Worm (Caenorhabditis elegans) whole organism, young adult: Measurements from ENCODE around the gene Y43F8C.13.

ENCODE experiments used
- D2030.7 ChIP-seq: fragments of 200-800 bp; sonication (Bioruptor generic); IDR thresholded peaks from 2 replicates; pipeline ENCODE4 v1.3.6; 2022; ENCODE audit warnings: missing genetic modification reagents, missing genetic modification characterization, missing compliant biosample characterization
- F22D6.2 ChIP-seq: sonication (generic microtip); optimal IDR thresholded peaks from 2 replicates; lab custom pipeline; 2016; ENCODE audit warnings: mild to moderate bottlenecking, missing genetic modification characterization, missing compliant biosample characterization
- F33H1.4 ChIP-seq: fragments of 200-800 bp; sonication (Bioruptor generic); IDR thresholded peaks from 2 replicates; pipeline ENCODE4 v1.3.6; 2022; ENCODE audit warnings: missing genetic modification reagents, missing genetic modification characterization, missing compliant biosample characterization
- F49E8.2 ChIP-seq: sonication (generic microtip); optimal IDR thresholded peaks from 3 replicates; lab custom pipeline; 2017; ENCODE audit warnings: missing genetic modification characterization, mild to moderate bottlenecking, missing compliant biosample characterization, antibody characterized with exemption, moderate library complexity; ENCODE audit not compliant: insufficient read depth
- F57A8.1 ChIP-seq: fragments of 200-800 bp; sonication (Bioruptor generic); optimal IDR thresholded peaks from 2 replicates; lab custom pipeline; 2018; ENCODE audit warnings: mild to moderate bottlenecking, missing genetic modification characterization, moderate library complexity, missing compliant biosample characterization
- F57C9.4 ChIP-seq: sonication (generic microtip); optimal IDR thresholded peaks from 2 replicates; lab custom pipeline; 2017; ENCODE audit warnings: mild to moderate bottlenecking, missing genetic modification characterization, missing compliant biosample characterization
- Y53G8AR.9 ChIP-seq: fragments of 200-800 bp; sonication (Bioruptor generic); conservative IDR thresholded peaks from 2 replicates; pipeline ENCODE4 v1.3.6; 2022; ENCODE audit warnings: missing genetic modification reagents, missing genetic modification characterization, missing compliant biosample characterization
- Y56A3A.18 ChIP-seq: fragments of 200-800 bp; sonication (Bioruptor generic); IDR thresholded peaks from 2 replicates; pipeline ENCODE4 v1.3.6; 2022; ENCODE audit warnings: missing genetic modification reagents, missing genetic modification characterization, missing compliant biosample characterization
- ZK185.1 ChIP-seq: sonication (generic microtip); optimal IDR thresholded peaks from 2 replicates; lab custom pipeline; 2016; ENCODE audit warnings: mild to moderate bottlenecking, missing genetic modification characterization, missing compliant biosample characterization; ENCODE audit not compliant: poor library complexity, severe bottlenecking
- akir-1 ChIP-seq: fragments of 200-800 bp; sonication (Bioruptor generic); optimal IDR thresholded peaks from 2 replicates; lab custom pipeline; 2018; ENCODE audit warnings: mild to moderate bottlenecking, missing genetic modification characterization, moderate library complexity, missing compliant biosample characterization
- aptf-2 ChIP-seq: fragments of 200-800 bp; sonication (Bioruptor generic); conservative IDR thresholded peaks from 2 replicates; pipeline ENCODE4 v1.3.6; 2022; ENCODE audit warnings: missing genetic modification reagents, missing genetic modification characterization, missing compliant biosample characterization
- aptf-3 ChIP-seq: fragments of 200-800 bp; sonication (Bioruptor generic); IDR thresholded peaks from 2 replicates; pipeline ENCODE4 v1.3.6; 2022; ENCODE audit warnings: missing genetic modification characterization, missing compliant biosample characterization
- attf-6 ChIP-seq: fragments of 200-800 bp; sonication (Bioruptor generic); IDR thresholded peaks from 2 replicates; pipeline ENCODE4 v1.3.6; 2022; ENCODE audit warnings: missing genetic modification reagents, missing genetic modification characterization, missing compliant biosample characterization
- ccch-3 ChIP-seq: fragments of 200-800 bp; sonication (Bioruptor generic); optimal IDR thresholded peaks from 2 replicates; lab custom pipeline; 2018; ENCODE audit warnings: mild to moderate bottlenecking, missing genetic modification characterization, missing compliant biosample characterization
- cebp-2 ChIP-seq: fragments of 200-800 bp; sonication (Bioruptor generic); IDR thresholded peaks from 2 replicates; pipeline ENCODE4 v1.3.6; 2022; ENCODE audit warnings: missing genetic modification characterization, missing compliant biosample characterization
- ceh-91 ChIP-seq: fragments of 200-800 bp; sonication (Bioruptor generic); IDR thresholded peaks from 2 replicates; pipeline ENCODE4 v1.3.6; 2022; ENCODE audit warnings: missing genetic modification reagents, missing genetic modification characterization, missing compliant biosample characterization
- chd-7 ChIP-seq: sonication (generic microtip); optimal IDR thresholded peaks from 2 replicates; lab custom pipeline; 2016; ENCODE audit warnings: mild to moderate bottlenecking, missing genetic modification characterization, moderate library complexity, missing compliant biosample characterization
- dox-1 ChIP-seq: fragments of 200-800 bp; sonication (Bioruptor generic); IDR thresholded peaks from 2 replicates; pipeline ENCODE4 v1.3.6; 2022; ENCODE audit warnings: missing genetic modification reagents, missing genetic modification characterization, missing compliant biosample characterization
- dpl-1 ChIP-seq: fragments of 150-350 bp; optimal IDR thresholded peaks from 2 replicates; lab custom pipeline; 2014; ENCODE audit warnings: missing biosample characterization, missing genetic modification reagents, missing genetic modification characterization
- gei-17 ChIP-seq: fragments of 200-800 bp; sonication (Bioruptor generic); optimal IDR thresholded peaks from 2 replicates; lab custom pipeline; 2018; ENCODE audit warnings: mild to moderate bottlenecking, missing genetic modification characterization, missing compliant biosample characterization
- hlh-26 ChIP-seq: fragments of 200-800 bp; sonication (Bioruptor generic); conservative IDR thresholded peaks from 2 replicates; pipeline ENCODE4 v1.3.6; 2022; ENCODE audit warnings: missing genetic modification reagents, missing genetic modification characterization, missing compliant biosample characterization
- hmg-1.2 ChIP-seq: fragments of 200-800 bp; sonication (Bioruptor generic); IDR thresholded peaks from 2 replicates; pipeline ENCODE4 v1.3.6; 2022; ENCODE audit warnings: missing genetic modification reagents, missing genetic modification characterization, missing compliant biosample characterization
- lag-1 ChIP-seq: fragments of 200-800 bp; sonication (Bioruptor generic); IDR thresholded peaks from 2 replicates; pipeline ENCODE4 v1.3.6; 2022; ENCODE audit warnings: missing genetic modification reagents, missing genetic modification characterization, missing compliant biosample characterization
- lin-54 ChIP-seq: fragments of 200-800 bp; sonication (Bioruptor generic); optimal IDR thresholded peaks from 2 replicates; lab custom pipeline; 2018; ENCODE audit warnings: mild to moderate bottlenecking, missing genetic modification characterization, missing compliant biosample characterization
- lir-1 ChIP-seq: fragments of 200-800 bp; sonication (Bioruptor generic); conservative IDR thresholded peaks from 2 replicates; pipeline ENCODE4 v1.3.6; 2022; ENCODE audit warnings: missing genetic modification reagents, missing genetic modification characterization, missing compliant biosample characterization
- lsl-1 ChIP-seq: fragments of 200-800 bp; sonication (Bioruptor generic); optimal IDR thresholded peaks from 2 replicates; lab custom pipeline; 2018; ENCODE audit warnings: mild to moderate bottlenecking, missing genetic modification characterization, moderate library complexity, missing compliant biosample characterization
- madf-3 ChIP-seq: fragments of 200-800 bp; sonication (Bioruptor generic); IDR thresholded peaks from 2 replicates; pipeline ENCODE4 v1.3.6; 2022; ENCODE audit warnings: missing genetic modification reagents, missing genetic modification characterization, missing compliant biosample characterization
- madf-6 ChIP-seq: fragments of 200-800 bp; sonication (Bioruptor generic); IDR thresholded peaks from 2 replicates; pipeline ENCODE4 v1.3.6; 2022; ENCODE audit warnings: missing genetic modification reagents, missing genetic modification characterization, missing compliant biosample characterization
- madf-8 ChIP-seq: fragments of 200-800 bp; sonication (Bioruptor generic); conservative IDR thresholded peaks from 2 replicates; pipeline ENCODE4 v1.3.6; 2022; ENCODE audit warnings: missing genetic modification reagents, missing genetic modification characterization, missing compliant biosample characterization
- mcd-1 ChIP-seq: fragments of 200-800 bp; sonication (Bioruptor generic); IDR thresholded peaks from 2 replicates; pipeline ENCODE4 v1.3.6; 2022; ENCODE audit warnings: missing genetic modification reagents, missing genetic modification characterization, missing compliant biosample characterization
- nhr-120 ChIP-seq: fragments of 200-800 bp; sonication (Bioruptor generic); IDR thresholded peaks from 2 replicates; pipeline ENCODE4 v1.3.6; 2022; ENCODE audit warnings: missing genetic modification characterization, missing compliant biosample characterization
- nhr-90 ChIP-seq: sonication (generic microtip); optimal IDR thresholded peaks from 2 replicates; lab custom pipeline; 2016; ENCODE audit warnings: missing genotype, mild to moderate bottlenecking, missing genetic modification characterization, missing compliant biosample characterization
- pbrm-1 ChIP-seq: fragments of 200-800 bp; sonication (Bioruptor generic); IDR thresholded peaks from 2 replicates; pipeline ENCODE4 v1.3.6; 2022; ENCODE audit warnings: missing genetic modification reagents, missing genetic modification characterization, missing compliant biosample characterization
- pha-4 ChIP-seq: fragments of 150-350 bp; sonication (generic microtip); optimal IDR thresholded peaks from 2 replicates; lab custom pipeline; 2014; ENCODE audit warnings: missing biosample characterization, missing genetic modification reagents, missing genetic modification characterization
- repo-1 ChIP-seq: sonication (generic microtip); optimal IDR thresholded peaks from 2 replicates; lab custom pipeline; 2017; ENCODE audit warnings: mild to moderate bottlenecking, missing genetic modification characterization, missing compliant biosample characterization
- snpc-1.1 ChIP-seq: sonication (generic microtip); optimal IDR thresholded peaks from 2 replicates; lab custom pipeline; 2017; ENCODE audit warnings: missing genetic modification characterization, mild to moderate bottlenecking, missing compliant biosample characterization, antibody characterized with exemption, moderate library complexity, missing genotype, missing genetic modification reagents; ENCODE audit not compliant: insufficient read depth
- snpc-3.4 ChIP-seq: sonication (generic microtip); optimal IDR thresholded peaks from 2 replicates; lab custom pipeline; 2017; ENCODE audit warnings: missing genetic modification characterization, mild to moderate bottlenecking, missing compliant biosample characterization, antibody characterized with exemption, moderate library complexity, missing genotype, missing genetic modification reagents
- tbp1 ChIP-seq: fragments of 200-800 bp; sonication (Bioruptor generic); optimal IDR thresholded peaks from 2 replicates; lab custom pipeline; 2018; ENCODE audit warnings: mild to moderate bottlenecking, missing genetic modification characterization, missing compliant biosample characterization
- xnd-1 ChIP-seq: sonication (generic microtip); optimal IDR thresholded peaks from 2 replicates; lab custom pipeline; 2016; ENCODE audit warnings: missing genotype, missing genetic modification reagents, missing genetic modification characterization, missing compliant biosample characterization
- zfh-2 ChIP-seq: fragments of 200-800 bp; sonication (Bioruptor generic); conservative IDR thresholded peaks from 2 replicates; pipeline ENCODE4 v1.3.6; 2022; ENCODE audit warnings: missing genetic modification reagents, missing genetic modification characterization, missing compliant biosample characterization
- ztf-18 ChIP-seq: sonication (generic microtip); optimal IDR thresholded peaks from 2 replicates; lab custom pipeline; 2016; ENCODE audit warnings: missing genotype, mild to moderate bottlenecking, missing genetic modification characterization, missing compliant biosample characterization
- ztf-26 ChIP-seq: sonication (generic microtip); optimal IDR thresholded peaks from 2 replicates; lab custom pipeline; 2017; ENCODE audit warnings: missing genetic modification characterization, missing compliant biosample characterization
- ztf-6 ChIP-seq: fragments of 200-800 bp; sonication (Bioruptor generic); IDR thresholded peaks from 2 replicates; pipeline ENCODE4 v1.3.6; 2022; ENCODE audit warnings: missing genetic modification reagents, missing genetic modification characterization, missing compliant biosample characterization

Gene Y43F8C.13

DNA sequence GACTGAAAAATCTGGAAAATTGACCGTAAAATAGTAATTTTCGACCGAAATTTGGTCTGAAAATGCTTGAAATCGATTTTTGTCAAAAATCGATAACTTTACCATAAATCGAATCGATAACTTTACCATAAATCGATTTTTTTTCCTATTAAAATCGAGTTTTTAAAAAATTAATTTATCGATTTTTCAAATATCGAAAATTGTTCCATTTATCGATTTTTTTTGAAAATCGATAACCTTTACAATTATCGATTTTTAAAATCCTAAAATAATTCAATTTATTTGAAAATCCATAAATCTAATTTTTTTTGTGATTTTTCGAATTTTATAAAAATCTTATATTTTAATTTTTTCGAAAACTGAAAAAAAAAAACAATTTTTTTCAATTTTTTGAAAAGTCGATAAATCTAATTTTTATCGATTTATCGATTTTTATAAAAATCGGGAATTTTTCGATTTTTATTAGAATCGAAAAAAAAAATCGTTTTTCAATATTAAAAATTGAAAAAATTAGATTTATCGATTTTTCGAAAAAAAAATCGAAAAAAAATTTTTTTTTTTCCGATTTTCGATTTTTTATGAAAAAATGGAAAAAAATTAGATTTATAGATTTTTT lies 5.8 kb downstream of the Y43F8C.13 start (continued):
- no peak for TF ChIP-seq nhr-90 (tag; lab: Kevin White, UChicago)

DNA sequence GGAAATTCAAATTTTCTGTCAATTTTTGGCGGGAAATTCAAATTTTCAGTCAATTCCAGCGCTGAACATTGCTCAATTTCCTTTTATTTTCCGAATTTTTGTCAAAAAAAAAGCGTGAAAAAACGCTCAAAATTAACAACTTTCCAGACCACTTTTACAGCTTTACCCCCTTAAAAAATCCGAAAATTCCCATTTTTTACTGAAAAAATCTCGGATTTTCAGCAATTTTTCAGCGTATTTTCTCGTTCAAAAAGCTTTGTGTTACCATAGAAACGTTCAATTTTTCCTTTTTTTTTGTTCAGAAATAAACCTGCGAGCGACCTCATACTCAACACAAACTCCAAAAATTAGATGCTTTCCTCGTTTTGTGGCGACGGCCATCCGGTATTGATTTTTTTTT lies 22.7 kb downstream of the Y43F8C.13 start, which contains the start of gene mrp-7:
TSS of gene mrp-7 (plus strand) at position 301 of the 400 bp plus-strand sequence.
- no peak for TF ChIP-seq lag-1 (GFP tag; lab: Robert Waterston, UW)
- TF ChIP-seq snpc-1.1 (tag; lab: Kevin White, UChicago), result no peak
- TF ChIP-seq nhr-120 (GFP tag; lab: Robert Waterston, UW), result no peak
- TF ChIP-seq pbrm-1, result no peak

DNA sequence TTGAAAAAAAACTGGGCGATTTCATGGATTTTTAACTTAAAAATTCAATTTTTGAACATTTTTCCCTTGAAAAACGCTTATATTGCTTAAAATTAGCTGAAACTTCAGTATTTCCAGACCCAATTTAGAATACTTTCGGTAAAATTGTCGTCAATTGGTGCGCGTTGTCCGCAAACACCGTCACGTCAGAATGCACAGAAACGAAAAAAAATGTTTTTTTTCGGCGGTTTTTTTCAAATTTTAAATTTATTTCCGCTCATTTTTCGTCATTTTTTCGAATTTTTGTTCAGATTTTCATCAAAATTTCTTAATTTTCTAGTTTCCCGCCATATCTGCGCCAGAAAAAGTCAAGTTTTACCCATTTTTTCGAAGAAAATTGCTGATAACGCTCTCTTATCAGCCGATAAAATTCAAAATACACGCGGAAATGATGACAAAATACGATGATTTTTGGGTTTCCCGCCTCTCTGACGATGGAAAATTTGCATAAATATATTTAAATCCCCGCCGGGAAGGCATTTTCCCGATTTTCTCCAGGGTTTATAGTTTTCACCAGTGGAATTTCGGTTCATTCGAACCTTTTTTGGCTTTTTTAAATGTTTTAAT lies 23.8 kb downstream of the Y43F8C.13 start:
- peak; percentile 29; the same call in 1 of the 2 replicates for TF ChIP-seq F33H1.4 (GFP tag; lab: Robert Waterston, UW)
- TF ChIP-seq dox-1, result peak; percentile 35; the same call in 1 of the 2 replicates
- TF ChIP-seq Y56A3A.18 (GFP tag; lab: Robert Waterston, UW), result no peak
- peak; percentile 13 for TF ChIP-seq snpc-3.4 (tag; lab: Kevin White, UChicago)
- no peak for TF ChIP-seq attf-6 (GFP tag; lab: Robert Waterston, UW)
- 0 out of 2 replicates have a peak, but pooled peaks have one; percentile 9 for TF ChIP-seq hmg-1.2 (GFP tag; lab: Robert Waterston, UW)
- no peak for TF ChIP-seq F57A8.1
- no peak for TF ChIP-seq Y53G8AR.9 (GFP tag; lab: Robert Waterston, UW)
- no peak for TF ChIP-seq chd-7 (tag; lab: Kevin White, UChicago)
- TF ChIP-seq snpc-1.1 (tag; lab: Kevin White, UChicago), result no peak
- TF ChIP-seq lir-1 (GFP tag; lab: Robert Waterston, UW), result no peak
- no peak for TF ChIP-seq hlh-26 (GFP tag; lab: Robert Waterston, UW)
- TF ChIP-seq gei-17 (GFP tag; lab: Kevin White, UChicago), result no peak
- peak; percentile 64 for TF ChIP-seq D2030.7 (GFP tag; lab: Robert Waterston, UW)
- TF ChIP-seq madf-3 (GFP tag; lab: Robert Waterston, UW), result no peak
- no peak for TF ChIP-seq mcd-1
- no peak for TF ChIP-seq ccch-3 (GFP tag; lab: Kevin White, UChicago)
- no peak for TF ChIP-seq repo-1 (tag; lab: Kevin White, UChicago)
- no peak for TF ChIP-seq ZK185.1 (tag; lab: Kevin White, UChicago)
- TF ChIP-seq cebp-2 (GFP tag; lab: Robert Waterston, UW), result no peak
- TF ChIP-seq aptf-2 (GFP tag; lab: Robert Waterston, UW), result no peak
- peak; percentile 55; the same call in 1 of the 2 replicates for TF ChIP-seq ceh-91 (GFP tag; lab: Robert Waterston, UW)
- peak; percentile 90 for TF ChIP-seq madf-6
- TF ChIP-seq lin-54 (GFP tag; lab: Kevin White, UChicago), result peak; percentile 66
- peak; percentile 63 for TF ChIP-seq dpl-1 (GFP tag; lab: Kevin White, UChicago)
- no peak for TF ChIP-seq tbp1 (GFP tag; lab: Kevin White, UChicago)
- no peak for TF ChIP-seq ztf-26 (tag; lab: Kevin White, UChicago)
- TF ChIP-seq lsl-1, result peak; percentile 56
- no peak for TF ChIP-seq pha-4 (tag; lab: Kevin White, UChicago)
- no peak for TF ChIP-seq F22D6.2
- no peak for TF ChIP-seq aptf-3 (GFP tag; lab: Robert Waterston, UW)
- TF ChIP-seq ztf-18 (tag; lab: Kevin White, UChicago), result no peak
- TF ChIP-seq akir-1 (GFP tag; lab: Kevin White, UChicago), result no peak
- TF ChIP-seq F49E8.2, result peak; percentile 12
- TF ChIP-seq madf-8 (GFP tag; lab: Robert Waterston, UW), result peak; percentile 82
- TF ChIP-seq zfh-2 (GFP tag; lab: Robert Waterston, UW), result no peak
- no peak for TF ChIP-seq F57C9.4
- TF ChIP-seq ztf-6 (GFP tag; lab: Robert Waterston, UW), result no peak
- TF ChIP-seq xnd-1, result peak; percentile 64
